Worm (Caenorhabditis elegans) whole organism, late embryonic: ENCODE data around the gene Y73B6BL.12.

ENCODE experiments used
- C38D4.7 ChIP-seq: fragments of 200-800 bp; sonication (Bioruptor generic); optimal IDR thresholded peaks from 2 replicates; lab custom pipeline; 2018; ENCODE audit warnings: mild to moderate bottlenecking, missing genetic modification characterization, moderate library complexity, missing compliant biosample characterization
- K09A11.1 ChIP-seq: sonication (generic microtip); optimal IDR thresholded peaks from 2 replicates; lab custom pipeline; 2017; ENCODE audit warnings: antibody characterized with exemption, mild to moderate bottlenecking, missing genetic modification characterization, missing compliant biosample characterization; ENCODE audit not compliant: insufficient read depth
- T23F11.4 ChIP-seq: fragments of 200-800 bp; sonication (Bioruptor generic); optimal IDR thresholded peaks from 2 replicates; lab custom pipeline; 2018; ENCODE audit warnings: mild to moderate bottlenecking, missing genetic modification characterization, missing compliant biosample characterization
- Y22D7AL.16 ChIP-seq: sonication (generic microtip); optimal IDR thresholded peaks from 2 replicates; lab custom pipeline; 2016; ENCODE audit warnings: missing genetic modification characterization, missing compliant biosample characterization
- ceh-18 ChIP-seq: sonication (generic microtip); optimal IDR thresholded peaks from 2 replicates; lab custom pipeline; 2016; ENCODE audit warnings: missing genetic modification characterization, missing compliant biosample characterization
- ceh-19 ChIP-seq: fragments of 200-800 bp; sonication (Bioruptor generic); optimal IDR thresholded peaks from 2 replicates; lab custom pipeline; 2018; ENCODE audit warnings: mild to moderate bottlenecking, missing genetic modification characterization, missing compliant biosample characterization
- ceh-48 ChIP-seq: sonication (generic microtip); optimal IDR thresholded peaks from 2 replicates; lab custom pipeline; 2016; ENCODE audit warnings: missing genetic modification characterization, inconsistent platforms, missing compliant biosample characterization
- che-1 ChIP-seq: sonication (generic microtip); optimal IDR thresholded peaks from 2 replicates; lab custom pipeline; 2016; ENCODE audit warnings: mild to moderate bottlenecking, missing genetic modification characterization, missing compliant biosample characterization
- dmd-4 ChIP-seq: sonication (generic microtip); optimal IDR thresholded peaks from 2 replicates; lab custom pipeline; 2016; ENCODE audit warnings: borderline replicate concordance, missing genetic modification characterization, missing compliant biosample characterization
- dve-1 ChIP-seq: sonication (generic microtip); optimal IDR thresholded peaks from 2 replicates; lab custom pipeline; 2017; ENCODE audit warnings: antibody characterized with exemption, mild to moderate bottlenecking, missing genetic modification characterization, missing compliant biosample characterization
- elt-2 ChIP-seq: sonication (generic microtip); optimal IDR thresholded peaks from 2 replicates; lab custom pipeline; 2016; ENCODE audit warnings: missing genetic modification reagents, missing genetic modification characterization, missing compliant biosample characterization
- elt-4 ChIP-seq: sonication (generic microtip); optimal IDR thresholded peaks from 2 replicates; lab custom pipeline; 2016; ENCODE audit warnings: missing genetic modification characterization, missing compliant biosample characterization
- ets-4 ChIP-seq: sonication (generic microtip); optimal IDR thresholded peaks from 2 replicates; lab custom pipeline; 2016; ENCODE audit warnings: missing genetic modification characterization, missing compliant biosample characterization
- hlh-13 ChIP-seq: fragments of 200-800 bp; sonication (Bioruptor generic); optimal IDR thresholded peaks from 2 replicates; lab custom pipeline; 2018; ENCODE audit warnings: mild to moderate bottlenecking, missing genetic modification characterization, missing compliant biosample characterization
- hlh-15 ChIP-seq: sonication (generic microtip); optimal IDR thresholded peaks from 2 replicates; lab custom pipeline; 2016; ENCODE audit warnings: missing genetic modification characterization, missing compliant biosample characterization
- hlh-30 ChIP-seq: sonication (generic microtip); optimal IDR thresholded peaks from 2 replicates; lab custom pipeline; 2017; ENCODE audit warnings: antibody characterized with exemption, missing genetic modification characterization, missing compliant biosample characterization; ENCODE audit not compliant: insufficient read depth
- lim-6 ChIP-seq: sonication (generic microtip); optimal IDR thresholded peaks from 2 replicates; lab custom pipeline; 2016; ENCODE audit warnings: missing genetic modification characterization, missing compliant biosample characterization
- lin-11 ChIP-seq: fragments of 200-800 bp; sonication (Bioruptor generic); optimal IDR thresholded peaks from 2 replicates; lab custom pipeline; 2018; ENCODE audit warnings: mild to moderate bottlenecking, missing genetic modification characterization, missing compliant biosample characterization
- mec-3 ChIP-seq: sonication (generic microtip); optimal IDR thresholded peaks from 2 replicates; lab custom pipeline; 2016; ENCODE audit warnings: borderline replicate concordance, missing genetic modification characterization, missing compliant biosample characterization
- nfya-1 ChIP-seq: sonication (generic microtip); optimal IDR thresholded peaks from 2 replicates; lab custom pipeline; 2017; ENCODE audit warnings: missing genetic modification characterization, mild to moderate bottlenecking, missing compliant biosample characterization, antibody characterized with exemption, moderate library complexity
- nhr-232 ChIP-seq: sonication (generic microtip); optimal IDR thresholded peaks from 2 replicates; lab custom pipeline; 2016; ENCODE audit warnings: missing genetic modification characterization, missing compliant biosample characterization
- pha-4 ChIP-seq: fragments of 150-350 bp; optimal IDR thresholded peaks from 2 replicates; lab custom pipeline; 2018; ENCODE audit warnings: missing biosample characterization, missing genetic modification reagents, missing genetic modification characterization
- pqm-1 ChIP-seq: sonication (generic microtip); optimal IDR thresholded peaks from 2 replicates; lab custom pipeline; 2016; ENCODE audit warnings: missing genetic modification characterization, missing compliant biosample characterization
- pros-1 ChIP-seq: fragments of 150-350 bp; optimal IDR thresholded peaks from 2 replicates; lab custom pipeline; 2014; ENCODE audit warnings: missing biosample characterization, missing genetic modification reagents, missing genetic modification characterization
- rnt-1 ChIP-seq: sonication (generic microtip); optimal IDR thresholded peaks from 2 replicates; lab custom pipeline; 2016; ENCODE audit warnings: missing genetic modification characterization, missing compliant biosample characterization
- sox-2 ChIP-seq: fragments of 200-800 bp; sonication (Bioruptor generic); IDR thresholded peaks from 2 replicates; pipeline ENCODE4 v1.3.6; 2022; ENCODE audit warnings: missing genetic modification reagents, missing genetic modification characterization, missing compliant biosample characterization
- sox-4 ChIP-seq: sonication (generic microtip); optimal IDR thresholded peaks from 2 replicates; lab custom pipeline; 2017; ENCODE audit warnings: mild to moderate bottlenecking, missing genetic modification characterization, inconsistent platforms, missing compliant biosample characterization
- syd-9 ChIP-seq: sonication (generic microtip); optimal IDR thresholded peaks from 2 replicates; lab custom pipeline; 2016; ENCODE audit warnings: mild to moderate bottlenecking, missing genetic modification characterization, moderate library complexity, missing compliant biosample characterization
- ttx-3 ChIP-seq: sonication (generic microtip); optimal IDR thresholded peaks from 2 replicates; lab custom pipeline; 2016; ENCODE audit warnings: missing genetic modification reagents, missing genetic modification characterization, missing compliant biosample characterization
- unc-3 ChIP-seq, 2 experiments: fragments of 200-800 bp in 1 of 2; sonication (Bioruptor generic) in 1 of 2; sonication (generic microtip) in 1 of 2; conservative IDR thresholded peaks in 1 of 2; optimal IDR thresholded peaks in 1 of 2; 2 replicates each; pipeline versions ENCODE4 v1.3.6 to Lab custom; 2016 to 2022; ENCODE audit warnings: missing compliant biosample characterization in 2 of 2, missing genetic modification characterization in 2 of 2, missing genetic modification reagents in 1 of 2
- unc-55 ChIP-seq: sonication (generic microtip); optimal IDR thresholded peaks from 2 replicates; lab custom pipeline; 2017; ENCODE audit warnings: missing biosample characterization, missing genetic modification reagents, missing genetic modification characterization
- unc-86 ChIP-seq: sonication (generic microtip); optimal IDR thresholded peaks from 2 replicates; lab custom pipeline; 2016; ENCODE audit warnings: missing genetic modification characterization, missing compliant biosample characterization

Gene Y73B6BL.12

DNA sequence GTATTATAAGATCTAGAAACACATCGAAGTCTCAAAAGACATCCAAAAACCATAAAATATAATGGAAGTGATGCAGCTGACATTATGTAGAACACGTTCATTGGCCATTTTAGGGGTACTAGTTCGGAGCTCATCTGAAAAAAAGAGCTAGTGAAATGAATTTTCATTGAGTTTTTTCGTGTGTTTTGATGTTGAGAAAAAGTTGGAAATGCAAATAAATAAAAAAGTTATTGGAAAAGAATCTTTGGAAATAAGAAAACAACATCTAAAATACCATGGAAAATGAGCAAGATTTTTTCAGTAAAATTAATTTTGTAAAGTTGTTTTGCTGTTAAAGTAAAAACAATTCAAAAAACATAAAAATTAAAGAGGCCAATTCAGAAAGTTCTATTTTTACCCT lies 26.5 kb downstream of the Y73B6BL.12 start, which contains the start of gene srv-24:
srv-24 (minus strand) TSS at position 101 of the 400 bp plus-strand sequence.
- TF ChIP-seq T23F11.4 (GFP tag; lab: Kevin White, UChicago): no peak
- no peak for TF ChIP-seq sox-4 (tag; lab: Kevin White, UChicago)
- TF ChIP-seq mec-3: no peak
- TF ChIP-seq dmd-4 (tag; lab: Kevin White, UChicago): no peak
- TF ChIP-seq ttx-3: no peak
- no peak for TF ChIP-seq rnt-1
- TF ChIP-seq ceh-18 (tag; lab: Kevin White, UChicago): no peak
- no peak for TF ChIP-seq Y22D7AL.16
- TF ChIP-seq sox-2: no peak
- TF ChIP-seq ceh-48 (tag; lab: Kevin White, UChicago): no peak

DNA sequence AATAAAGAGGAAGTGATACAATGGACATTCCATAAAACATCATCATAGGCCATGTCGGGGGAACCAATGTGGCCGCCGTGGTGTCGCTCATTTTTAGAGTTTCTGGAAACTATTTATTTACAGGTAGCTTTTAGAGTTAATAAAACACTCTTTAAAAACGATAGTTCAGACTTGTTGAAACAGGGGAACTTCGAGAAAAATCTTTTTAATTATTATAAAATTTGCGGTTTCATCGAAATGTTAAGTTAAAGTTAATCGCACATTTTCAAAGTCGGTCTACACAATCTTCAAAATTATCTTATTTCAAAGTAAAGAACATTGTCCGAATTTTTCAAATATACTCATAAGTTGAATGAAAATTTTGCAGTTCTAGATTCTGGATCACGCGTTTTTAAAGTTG lies 33.0 kb downstream of the Y73B6BL.12 start, which contains the start of gene ops-1:
ops-1 (minus strand) TSS at position 101 of the 400 bp plus-strand sequence.
- TF ChIP-seq unc-3 (GFP tag; conservative IDR thresholded peaks at IDR 0.05; lab: Robert Waterston, UW) (no peak), unc-3 (tag; optimal IDR thresholded peaks at IDR 0.05; lab: Kevin White, UChicago) (no peak), ets-4 (tag; lab: Kevin White, UChicago) (no peak), Y22D7AL.16 (no peak), ceh-48 (tag; lab: Kevin White, UChicago) (no peak)

DNA sequence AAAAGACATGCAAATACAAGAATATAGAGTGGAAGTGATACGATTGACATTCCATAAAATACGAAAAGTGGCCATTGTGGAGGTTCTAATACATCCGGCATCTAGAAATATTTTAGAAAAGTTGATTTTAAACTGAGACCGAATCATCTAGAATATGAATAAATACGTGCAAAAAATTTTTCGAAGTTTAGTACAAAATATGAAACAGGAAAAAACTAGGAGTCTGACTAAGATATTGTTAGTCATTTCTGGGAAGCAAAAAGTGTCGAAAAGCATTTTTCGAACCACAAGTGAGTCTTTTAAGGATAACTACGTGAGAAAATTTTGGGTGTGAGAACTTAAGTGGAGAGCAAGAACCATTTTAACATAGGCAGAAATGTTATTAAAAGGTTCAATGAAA lies 35.1 kb downstream of the Y73B6BL.12 start, which contains the start of gene srv-32:
srv-32 (minus strand) TSS at position 101 of the 400 bp plus-strand sequence.
- TF ChIP-seq ceh-18 (tag; lab: Kevin White, UChicago): no peak
- no peak for TF ChIP-seq pros-1
- TF ChIP-seq nhr-232: no peak
- no peak for TF ChIP-seq che-1
- TF ChIP-seq unc-55: no peak
- no peak for TF ChIP-seq dve-1 (tag; lab: Kevin White, UChicago)
- no peak for TF ChIP-seq pha-4 (tag; lab: Kevin White, UChicago)
- TF ChIP-seq unc-86: no peak
- no peak for TF ChIP-seq elt-4 (tag; lab: Kevin White, UChicago)
- no peak for TF ChIP-seq ets-4 (tag; lab: Kevin White, UChicago)
- no peak for TF ChIP-seq dmd-4 (tag; lab: Kevin White, UChicago)
- no peak for TF ChIP-seq C38D4.7 (GFP tag; lab: Kevin White, UChicago)
- no peak for TF ChIP-seq Y22D7AL.16
- TF ChIP-seq ceh-19 (GFP tag; lab: Kevin White, UChicago): no peak
- no peak for TF ChIP-seq hlh-13 (GFP tag; lab: Kevin White, UChicago)
- TF ChIP-seq lim-6 (tag; lab: Kevin White, UChicago): no peak
- no peak for TF ChIP-seq hlh-15 (tag; lab: Kevin White, UChicago)

DNA sequence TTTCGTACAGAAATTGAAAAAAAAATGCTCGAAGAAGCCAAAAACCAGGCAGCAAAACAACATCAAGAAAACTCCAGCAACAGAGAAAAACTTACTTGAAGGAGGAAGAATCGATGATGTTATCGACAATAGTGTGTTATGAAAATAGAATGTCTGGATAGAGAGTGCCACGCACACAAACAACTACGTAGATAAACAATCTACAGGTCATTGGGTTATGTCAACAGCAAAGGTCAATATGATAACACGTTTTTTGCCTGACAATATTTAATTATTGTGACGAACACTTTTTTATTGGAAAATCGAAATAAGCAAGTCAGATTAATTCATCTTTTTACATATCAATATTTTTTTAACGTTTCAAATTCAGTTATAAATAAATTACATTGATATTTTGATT lies 37.9 kb downstream of the Y73B6BL.12 start, which contains the start of gene sams-5:
sams-5 (minus strand) TSS at position 131 of the 400 bp plus-strand sequence.
- TF ChIP-seq elt-2 (tag; lab: Kevin White, UChicago) (peak; percentile 58), K09A11.1 (tag; lab: Kevin White, UChicago) (no peak), hlh-30 (no peak), mec-3 (no peak), lin-11 (no peak), pqm-1 (no peak), nfya-1 (no peak)

DNA sequence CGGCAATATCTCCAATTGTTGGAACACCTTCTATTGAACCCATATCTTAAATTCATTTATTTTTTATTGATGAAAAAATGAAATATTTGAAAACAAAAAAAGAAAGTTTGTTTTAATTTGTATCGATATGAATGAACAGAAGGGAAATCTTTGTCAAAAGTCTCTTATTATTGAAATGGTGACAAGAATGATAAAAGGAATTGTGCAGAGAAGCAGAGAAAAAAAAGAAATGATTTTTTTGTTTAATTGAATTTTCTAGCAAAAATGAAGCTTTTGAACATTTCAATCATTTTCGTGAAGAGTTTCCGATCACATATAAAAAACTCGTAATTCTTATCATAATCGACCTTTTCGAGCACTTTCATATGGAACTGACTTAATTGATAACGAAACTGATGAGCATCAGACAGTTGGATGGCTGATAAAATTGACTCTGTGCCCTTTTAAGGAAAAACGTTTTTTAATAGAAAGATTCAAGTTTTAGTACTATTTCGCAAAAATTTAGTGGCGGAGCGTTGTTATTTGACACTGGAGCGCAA lies 41.5 kb downstream of the Y73B6BL.12 start, which contains the start of the genes aat-4 and T13A10.1:
aat-4 (minus strand) TSS at position 51 of the 539 bp plus-strand sequence.
T13A10.1 (plus strand) TSS at position 411 of the 539 bp plus-strand sequence.
- TF ChIP-seq elt-2 (tag; lab: Kevin White, UChicago) (peak; percentile 78), dmd-4 (tag; lab: Kevin White, UChicago) (no peak), nhr-232 (no peak), lin-11 (no peak), syd-9 (tag; lab: Kevin White, UChicago) (no peak), elt-4 (tag; lab: Kevin White, UChicago) (no peak)
- TF ChIP-seq, all 69 proteins: peak for 1
